Worm (Caenorhabditis elegans) whole organism, L3 larva: Measurements from ENCODE around the gene clec-45.

Experiments
- R02D3.7 ChIP-seq: fragments of 150-350 bp; optimal IDR thresholded peaks from 2 replicates; lab custom pipeline; 2014; ENCODE audit warnings: missing biosample characterization, missing genetic modification characterization
- ama-1 ChIP-seq: fragments of 150-350 bp; optimal IDR thresholded peaks from 2 replicates; lab custom pipeline; 2018
- ceh-28 ChIP-seq: fragments of 150-350 bp; optimal IDR thresholded peaks from 2 replicates; lab custom pipeline; 2014; ENCODE audit warnings: missing biosample characterization, missing genetic modification reagents, missing genetic modification characterization
- ceh-82 ChIP-seq: fragments of 150-350 bp; optimal IDR thresholded peaks from 2 replicates; lab custom pipeline; 2014; ENCODE audit warnings: missing biosample characterization, missing genetic modification characterization
- ceh-9 ChIP-seq: sonication (generic microtip); optimal IDR thresholded peaks from 2 replicates; lab custom pipeline; 2018; ENCODE audit warnings: missing biosample characterization, missing genetic modification characterization
- daf-12 ChIP-seq: fragments of 150-350 bp; optimal IDR thresholded peaks from 2 replicates; lab custom pipeline; 2014; ENCODE audit warnings: missing biosample characterization, missing genetic modification reagents, missing genetic modification characterization
- egl-27 ChIP-seq: sonication (generic microtip); optimal IDR thresholded peaks from 4 replicates; lab custom pipeline; 2017; ENCODE audit warnings: missing biosample characterization, missing genetic modification reagents, missing genetic modification characterization
- egl-5 ChIP-seq: fragments of 150-350 bp; optimal IDR thresholded peaks from 2 replicates; lab custom pipeline; 2017; ENCODE audit warnings: missing biosample characterization, missing genetic modification reagents, missing genetic modification characterization, inconsistent platforms
- elt-1 ChIP-seq: fragments of 150-350 bp; optimal IDR thresholded peaks from 2 replicates; lab custom pipeline; 2014; ENCODE audit warnings: missing biosample characterization, missing genetic modification characterization
- elt-2 ChIP-seq: sonication (generic microtip); optimal IDR thresholded peaks from 2 replicates; lab custom pipeline; 2016; ENCODE audit warnings: missing genetic modification reagents, mild to moderate bottlenecking, missing genetic modification characterization, missing compliant biosample characterization
- eor-1 ChIP-seq, 2 experiments: fragments of 150-350 bp; optimal IDR thresholded peaks; 2 replicates each; lab custom pipeline; 2014 to 2018; ENCODE audit warnings: missing biosample characterization in 2 of 2, missing genetic modification characterization in 2 of 2
- fos-1 ChIP-seq: fragments of 150-350 bp; optimal IDR thresholded peaks from 2 replicates; lab custom pipeline; 2014; ENCODE audit warnings: missing biosample characterization, missing genetic modification characterization
- hmg-11 ChIP-seq: sonication (generic microtip); optimal IDR thresholded peaks from 2 replicates; lab custom pipeline; 2016; ENCODE audit warnings: missing genetic modification characterization, missing compliant biosample characterization
- jun-1 ChIP-seq: fragments of 150-350 bp; optimal IDR thresholded peaks from 2 replicates; lab custom pipeline; 2014; ENCODE audit warnings: missing biosample characterization, missing genetic modification reagents, missing genetic modification characterization
- lin-15B ChIP-seq: fragments of 150-350 bp; optimal IDR thresholded peaks from 2 replicates; lab custom pipeline; 2014; ENCODE audit warnings: missing biosample characterization, missing genetic modification characterization
- lin-39 ChIP-seq: fragments of 150-350 bp; optimal IDR thresholded peaks from 2 replicates; lab custom pipeline; 2018; ENCODE audit warnings: missing biosample characterization, missing genetic modification reagents, missing genetic modification characterization
- lsy-12 ChIP-seq: sonication (generic microtip); optimal IDR thresholded peaks from 2 replicates; lab custom pipeline; 2016; ENCODE audit warnings: mild to moderate bottlenecking, missing genetic modification characterization, missing compliant biosample characterization
- mdl-1 ChIP-seq: fragments of 150-350 bp; optimal IDR thresholded peaks from 2 replicates; lab custom pipeline; 2014; ENCODE audit warnings: missing biosample characterization, missing genetic modification characterization
- nfya-1 ChIP-seq: sonication (generic microtip); optimal IDR thresholded peaks from 2 replicates; lab custom pipeline; 2017; ENCODE audit warnings: missing genetic modification characterization, mild to moderate bottlenecking, missing compliant biosample characterization, antibody characterized with exemption, moderate library complexity; ENCODE audit not compliant: insufficient read depth
- nhr-11 ChIP-seq: fragments of 150-350 bp; optimal IDR thresholded peaks from 2 replicates; lab custom pipeline; 2014; ENCODE audit warnings: missing biosample characterization, missing genetic modification characterization
- nhr-12 ChIP-seq: fragments of 150-350 bp; optimal IDR thresholded peaks from 2 replicates; lab custom pipeline; 2014; ENCODE audit warnings: missing biosample characterization, missing genetic modification characterization
- nhr-23 ChIP-seq: fragments of 150-350 bp; optimal IDR thresholded peaks from 2 replicates; lab custom pipeline; 2014; ENCODE audit warnings: missing biosample characterization, missing genetic modification reagents, missing genetic modification characterization
- nhr-237 ChIP-seq: fragments of 150-350 bp; optimal IDR thresholded peaks from 2 replicates; lab custom pipeline; 2014; ENCODE audit warnings: missing biosample characterization, missing genetic modification characterization
- nhr-25 ChIP-seq: sonication (generic microtip); optimal IDR thresholded peaks from 2 replicates; lab custom pipeline; 2017; ENCODE audit warnings: missing biosample characterization, missing genetic modification characterization
- nhr-67 ChIP-seq: fragments of 150-350 bp; optimal IDR thresholded peaks from 2 replicates; lab custom pipeline; 2014; ENCODE audit warnings: missing biosample characterization, missing genetic modification characterization
- nhr-76 ChIP-seq: fragments of 150-350 bp; sonication (generic microtip); optimal IDR thresholded peaks from 5 replicates; lab custom pipeline; 2014; ENCODE audit warnings: missing biosample characterization, missing genetic modification characterization
- nhr-77 ChIP-seq: fragments of 150-350 bp; optimal IDR thresholded peaks from 2 replicates; lab custom pipeline; 2014; ENCODE audit warnings: missing biosample characterization, missing genetic modification characterization
- sea-2 ChIP-seq: fragments of 150-350 bp; sonication (generic microtip); optimal IDR thresholded peaks from 4 replicates; lab custom pipeline; 2014; ENCODE audit warnings: missing biosample characterization, missing genetic modification reagents, missing genetic modification characterization
- skn-1 ChIP-seq: fragments of 150-350 bp; optimal IDR thresholded peaks from 2 replicates; lab custom pipeline; 2014; ENCODE audit warnings: missing biosample characterization, missing genetic modification characterization
- snpc-4 ChIP-seq: fragments of 150-350 bp; optimal IDR thresholded peaks from 2 replicates; lab custom pipeline; 2014; ENCODE audit warnings: missing biosample characterization, missing genetic modification characterization
- tbx-2 ChIP-seq: sonication (generic microtip); optimal IDR thresholded peaks from 2 replicates; lab custom pipeline; 2016; ENCODE audit warnings: mild to moderate bottlenecking, missing genetic modification characterization, missing compliant biosample characterization
- unc-39 ChIP-seq: sonication (generic microtip); optimal IDR thresholded peaks from 4 replicates; lab custom pipeline; 2017; ENCODE audit warnings: missing biosample characterization, missing genetic modification characterization
- unc-62 ChIP-seq: fragments of 150-350 bp; sonication (generic microtip); optimal IDR thresholded peaks from 4 replicates; lab custom pipeline; 2014; ENCODE audit warnings: missing biosample characterization, missing genetic modification reagents, missing genetic modification characterization
- zag-1 ChIP-seq: fragments of 150-350 bp; optimal IDR thresholded peaks from 2 replicates; lab custom pipeline; 2014; ENCODE audit warnings: missing biosample characterization, missing genetic modification characterization
- ztf-11 ChIP-seq: fragments of 150-350 bp; optimal IDR thresholded peaks from 2 replicates; lab custom pipeline; 2014; ENCODE audit warnings: missing biosample characterization, missing genetic modification characterization
- ztf-4 ChIP-seq: fragments of 150-350 bp; optimal IDR thresholded peaks from 2 replicates; lab custom pipeline; 2014; ENCODE audit warnings: missing biosample characterization, missing genetic modification characterization

Gene clec-45

DNA sequence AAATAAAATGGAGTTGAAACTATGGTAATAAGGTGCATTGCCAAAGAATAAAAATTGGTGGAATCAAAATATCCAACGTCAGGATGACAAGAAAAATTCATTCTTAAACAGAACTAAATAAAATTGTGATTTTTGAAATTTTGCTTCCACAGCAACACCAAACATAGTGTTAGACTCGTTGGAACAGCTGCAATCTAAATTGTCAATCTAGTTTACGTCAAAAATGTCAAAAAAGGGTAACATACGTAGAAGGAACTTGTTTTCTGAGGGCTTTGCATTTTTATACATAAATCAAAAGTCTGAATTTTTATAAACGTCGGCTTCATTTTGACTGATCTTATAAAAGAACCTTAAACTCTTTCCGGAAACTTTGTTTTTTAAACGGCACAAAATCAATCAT, 15.7 kb downstream of the clec-45 start, which contains the start of gene srh-200:
Gene srh-200, minus strand, starts transcription at position 101 of the 400 bp plus-strand sequence.
- TF ChIP-seq nhr-76 (tag; lab: Kevin White, UChicago) (no peak), ceh-28 (tag; lab: Kevin White, UChicago) (no peak), ceh-9 (tag; lab: Kevin White, UChicago) (no peak), egl-27 (no peak), elt-1 (tag; lab: Kevin White, UChicago) (no peak), ztf-11 (no peak), nhr-25 (tag; lab: Kevin White, UChicago) (no peak), eor-1 (tag; optimal IDR thresholded peaks at IDR 0.05; lab: Kevin White, UChicago) (no peak), nhr-77 (tag; lab: Kevin White, UChicago) (no peak), egl-5 (no peak), jun-1 (no peak), R02D3.7 (tag; lab: Kevin White, UChicago) (no peak), lin-15B (tag; lab: Kevin White, UChicago) (no peak), tbx-2 (tag; lab: Kevin White, UChicago) (no peak)

DNA sequence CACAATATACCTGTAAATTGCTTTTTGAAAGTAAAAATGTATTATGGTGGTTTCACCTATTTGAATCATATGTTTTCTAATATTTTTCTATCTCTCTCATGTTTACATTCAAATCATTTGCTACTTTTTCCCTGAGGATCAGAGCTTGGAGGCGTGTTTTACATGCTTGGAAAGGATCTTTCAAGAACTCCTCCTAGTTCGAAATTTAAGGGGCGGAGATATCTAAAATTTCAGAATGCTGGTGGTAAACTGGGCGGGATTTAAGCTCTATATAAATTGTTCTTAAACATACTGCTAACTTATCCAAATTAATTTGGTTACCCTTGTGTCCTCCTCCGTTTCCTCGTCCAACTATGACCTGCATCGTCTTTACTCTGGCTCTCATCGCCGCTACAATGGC, 30.0 kb downstream of the clec-45 start, which contains the start of gene C12D5.5:
Gene C12D5.5, plus strand, starts transcription at position 301 of the 400 bp plus-strand sequence.
- TF ChIP-seq fos-1 (tag; lab: Kevin White, UChicago) (no peak), nfya-1 (no peak), snpc-4 (no peak), skn-1 (no peak), egl-27 (no peak), unc-39 (tag; lab: Kevin White, UChicago) (no peak), ceh-82 (tag; lab: Kevin White, UChicago) (no peak)

- TF ChIP-seq R02D3.7 (tag; lab: Kevin White, UChicago) (no peak), nhr-237 (no peak), nhr-25 (tag; lab: Kevin White, UChicago) (no peak), hmg-11 (tag; lab: Kevin White, UChicago) (no peak), mdl-1 (tag; lab: Kevin White, UChicago) (no peak), ceh-9 (tag; lab: Kevin White, UChicago) (no peak), ztf-4 (tag; lab: Kevin White, UChicago) (no peak), ama-1 (lab: Kevin White, UChicago) (no peak), fos-1 (tag; lab: Kevin White, UChicago) (no peak), lin-15B (tag; lab: Kevin White, UChicago) (no peak), daf-12 (tag; lab: Kevin White, UChicago) (no peak), zag-1 (no peak), unc-39 (tag; lab: Kevin White, UChicago) (no peak), lsy-12 (no peak), nhr-11 (no peak), sea-2 (no peak)
Observed at ce11 chrV:7672258-7672657, 34.4 kb downstream of the clec-45 start, which contains the start of gene C12D5.4. TSS of gene C12D5.4 (plus strand) at chrV:7672558.

DNA sequence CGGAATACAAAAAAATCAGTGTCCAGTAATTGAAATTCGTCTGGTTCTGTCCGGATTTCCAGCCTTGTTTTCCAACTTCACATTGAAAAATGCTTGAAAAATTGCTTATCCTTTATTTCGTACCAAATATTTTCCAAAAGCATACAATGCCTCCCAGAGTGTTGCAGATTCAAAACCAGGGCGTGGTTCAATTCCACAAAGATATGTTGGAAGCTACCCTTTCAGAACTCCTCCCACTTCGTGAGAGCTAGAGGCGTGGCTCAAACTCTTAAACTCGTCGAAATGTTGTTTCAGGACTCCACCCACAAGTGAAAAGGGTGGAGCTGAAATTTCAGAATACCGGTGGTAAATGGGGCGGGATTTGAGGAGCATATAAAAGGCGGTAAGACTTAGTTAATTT, 38.0 kb downstream of the clec-45 start, which contains the start of gene C12D5.3:
Gene C12D5.3, plus strand, starts transcription at position 301 of the 400 bp plus-strand sequence.
- TF ChIP-seq ztf-11: no peak
- no peak for TF ChIP-seq nhr-77 (tag; lab: Kevin White, UChicago)
- TF ChIP-seq nhr-23 (tag; lab: Kevin White, UChicago): no peak
- TF ChIP-seq nhr-12 (tag; lab: Kevin White, UChicago): no peak
- no peak for TF ChIP-seq elt-2 (tag; lab: Kevin White, UChicago)
- TF ChIP-seq lin-39 (tag; lab: Kevin White, UChicago): no peak
- TF ChIP-seq eor-1 (tag; optimal IDR thresholded peaks at IDR 0.05; lab: Kevin White, UChicago): no peak
- no peak for TF ChIP-seq unc-39 (tag; lab: Kevin White, UChicago)
- TF ChIP-seq nhr-76 (tag; lab: Kevin White, UChicago): no peak
- TF ChIP-seq ceh-9 (tag; lab: Kevin White, UChicago): no peak
- TF ChIP-seq unc-62 (GFP tag; lab: Kevin White, UChicago): no peak
- TF ChIP-seq lin-15B (tag; lab: Kevin White, UChicago): no peak
- TF ChIP-seq ceh-28 (tag; lab: Kevin White, UChicago): no peak
- TF ChIP-seq nfya-1: no peak
- TF ChIP-seq nhr-67 (tag; lab: Kevin White, UChicago): no peak
- TF ChIP-seq, all 47 proteins: peak for 0
